Fruit fly (Drosophila melanogaster) whole organism, embryonic: ENCODE data around the gene cu.

ENCODE experiments used
- Blimp-1 ChIP-seq: fragments of 200-800 bp; sonication (Bioruptor generic); optimal IDR thresholded peaks from 3 replicates; lab custom pipeline; 2018; ENCODE audit warnings: missing biosample characterization, missing genetic modification characterization, mild to moderate bottlenecking, moderate library complexity, missing genetic modification reagents
- CG10274 ChIP-seq: fragments of 200-800 bp; sonication (Bioruptor generic); optimal IDR thresholded peaks from 3 replicates; lab custom pipeline; 2017; ENCODE audit warnings: missing biosample characterization, mild to moderate bottlenecking, missing genetic modification characterization
- CG10959 ChIP-seq: fragments of 200-800 bp; sonication (Bioruptor generic); IDR thresholded peaks from 2 replicates; pipeline ENCODE4 v1.3.6; 2022; ENCODE audit warnings: missing biosample characterization, missing genetic modification characterization
- CG11695 ChIP-seq: fragments of 200-800 bp; sonication (Bioruptor generic); IDR thresholded peaks from 3 replicates; pipeline ENCODE4 v1.3.6; 2022; ENCODE audit warnings: missing biosample characterization, missing genetic modification characterization
- CG12071 ChIP-seq: fragments of 200-800 bp; sonication (Bioruptor generic); optimal IDR thresholded peaks from 3 replicates; lab custom pipeline; 2018; ENCODE audit warnings: missing biosample characterization, mild to moderate bottlenecking, missing genetic modification characterization
- CG12769 ChIP-seq: fragments of 200-800 bp; sonication (Bioruptor generic); optimal IDR thresholded peaks from 2 replicates; lab custom pipeline; 2019; ENCODE audit warnings: missing biosample characterization, mild to moderate bottlenecking, missing genetic modification characterization, moderate library complexity
- CG13775 ChIP-seq: fragments of 200-800 bp; sonication (Bioruptor generic); optimal IDR thresholded peaks from 3 replicates; lab custom pipeline; 2017; ENCODE audit warnings: missing biosample characterization, mild to moderate bottlenecking, missing genetic modification characterization
- CG14667 ChIP-seq: fragments of 200-800 bp; sonication (Bioruptor generic); IDR thresholded peaks from 2 replicates; pipeline ENCODE4 v1.3.6; 2022; ENCODE audit warnings: missing biosample characterization, missing genetic modification characterization
- CG15073 ChIP-seq: fragments of 200-800 bp; sonication (Bioruptor generic); optimal IDR thresholded peaks from 2 replicates; lab custom pipeline; 2016; ENCODE audit warnings: missing biosample characterization, missing genetic modification characterization
- CG15601 ChIP-seq: fragments of 200-800 bp; sonication (Bioruptor generic); optimal IDR thresholded peaks from 3 replicates; lab custom pipeline; 2019; ENCODE audit warnings: missing biosample characterization, mild to moderate bottlenecking, missing genetic modification characterization, moderate library complexity
- CG1647 ChIP-seq: fragments of 200-800 bp; sonication (Bioruptor generic); optimal IDR thresholded peaks from 3 replicates; lab custom pipeline; 2016; ENCODE audit warnings: missing biosample characterization, missing genetic modification characterization
- CG18599 ChIP-seq: fragments of 200-800 bp; sonication (Bioruptor generic); optimal IDR thresholded peaks from 3 replicates; lab custom pipeline; 2017; ENCODE audit warnings: missing biosample characterization, missing genetic modification characterization, mild to moderate bottlenecking, moderate library complexity, missing genetic modification reagents
- CG2120 ChIP-seq: fragments of 200-800 bp; sonication (Bioruptor generic); optimal IDR thresholded peaks from 3 replicates; lab custom pipeline; 2016; ENCODE audit warnings: missing biosample characterization, missing genetic modification characterization
- CG34422 ChIP-seq: fragments of 200-800 bp; sonication (Bioruptor generic); IDR thresholded peaks from 3 replicates; pipeline ENCODE4 v1.3.6; 2022; ENCODE audit warnings: missing biosample characterization, missing genetic modification characterization
- CG3838 ChIP-seq: fragments of 200-800 bp; sonication (Bioruptor generic); optimal IDR thresholded peaks from 3 replicates; lab custom pipeline; 2016; ENCODE audit warnings: missing biosample characterization, missing genetic modification characterization
- CG43689 ChIP-seq: fragments of 200-800 bp; sonication (Bioruptor generic); IDR thresholded peaks from 2 replicates; pipeline ENCODE4 v1.3.6; 2022; ENCODE audit warnings: missing biosample characterization, missing genetic modification characterization
- CG5180 ChIP-seq: fragments of 200-800 bp; sonication (Bioruptor generic); optimal IDR thresholded peaks from 3 replicates; lab custom pipeline; 2017; ENCODE audit warnings: missing biosample characterization, missing genetic modification characterization, mild to moderate bottlenecking, moderate library complexity, missing genetic modification reagents
- CG6175 ChIP-seq: fragments of 200-800 bp; sonication (Bioruptor generic); IDR thresholded peaks from 3 replicates; pipeline ENCODE4 v1.3.6; 2022; ENCODE audit warnings: missing biosample characterization, missing genetic modification characterization
- D19A ChIP-seq: fragments of 200-800 bp; optimal IDR thresholded peaks from 3 replicates; lab custom pipeline; 2019; ENCODE audit warnings: missing biosample characterization, mild to moderate bottlenecking, missing genetic modification characterization, moderate library complexity
- Dref ChIP-seq: fragments of 200-800 bp; sonication (Bioruptor generic); IDR thresholded peaks from 2 replicates; pipeline ENCODE4 v1.3.6; 2022; ENCODE audit warnings: missing biosample characterization, missing genetic modification characterization
- Eip74EF ChIP-seq, 2 experiments: fragments of 200-800 bp in 1 of 2; fragments of >200 bp in 1 of 2; sonication (Bioruptor generic) in 1 of 2; optimal IDR thresholded peaks; 2 replicates each; lab custom pipeline; 2017 to 2019; ENCODE audit warnings: missing biosample characterization in 2 of 2, missing genetic modification characterization in 2 of 2, mild to moderate bottlenecking in 1 of 2, moderate library complexity in 1 of 2
- Gug ChIP-seq: fragments of 200-800 bp; sonication (Bioruptor generic); IDR thresholded peaks from 4 replicates; pipeline ENCODE4 v1.3.6; 2022; ENCODE audit warnings: missing biosample characterization, missing genetic modification characterization
- HmgZ ChIP-seq: fragments of 200-800 bp; sonication (Bioruptor generic); optimal IDR thresholded peaks from 2 replicates; lab custom pipeline; 2018; ENCODE audit warnings: missing biosample characterization, mild to moderate bottlenecking, missing genetic modification characterization
- Lpt ChIP-seq: fragments of >200 bp; optimal IDR thresholded peaks from 2 replicates; lab custom pipeline; 2018; ENCODE audit warnings: missing biosample characterization, missing genetic modification characterization
- Med ChIP-seq: fragments of 200-800 bp; sonication (Bioruptor generic); peaks from one replicate; lab custom pipeline; 2016; ENCODE audit warnings: missing biosample characterization, missing genetic modification characterization, mild to moderate bottlenecking, inconsistent platforms, moderate library complexity
- Pdp1 ChIP-seq, 2 experiments: fragments of 200-800 bp; sonication (Bioruptor generic); optimal IDR thresholded peaks; 3 replicates each; lab custom pipeline; 2016; ENCODE audit warnings: missing biosample characterization in 2 of 2, missing genetic modification characterization in 2 of 2, mild to moderate bottlenecking in 1 of 2, moderate library complexity in 1 of 2
- Scr ChIP-seq: fragments of 200-800 bp; sonication (Bioruptor generic); IDR thresholded peaks from 2 replicates; pipeline ENCODE4 v1.3.6; 2022; ENCODE audit warnings: missing biosample characterization, missing genetic modification characterization; ENCODE audit not compliant: partially characterized antibody
- Xrp1 ChIP-seq: fragments of 200-800 bp; sonication (Bioruptor generic); IDR thresholded peaks from 2 replicates; pipeline ENCODE4 v1.3.6; 2022; ENCODE audit warnings: missing biosample characterization, missing genetic modification characterization
- al ChIP-seq: fragments of 200-800 bp; sonication (Bioruptor generic); IDR thresholded peaks from 2 replicates; pipeline ENCODE4 v1.3.6; 2022; ENCODE audit warnings: missing biosample characterization, missing genetic modification characterization
- cad ChIP-seq: fragments of >200 bp; optimal IDR thresholded peaks from 2 replicates; lab custom pipeline; 2017; ENCODE audit warnings: missing biosample characterization, missing genetic modification characterization
- caup ChIP-seq: fragments of 200-800 bp; sonication (Bioruptor generic); optimal IDR thresholded peaks from 3 replicates; lab custom pipeline; 2017; ENCODE audit warnings: missing biosample characterization, mild to moderate bottlenecking, missing genetic modification characterization, moderate library complexity; ENCODE audit not compliant: severe bottlenecking
- chm ChIP-seq: fragments of 200-800 bp; sonication (Bioruptor generic); IDR thresholded peaks from 2 replicates; pipeline ENCODE4 v1.3.6; 2022; ENCODE audit warnings: missing biosample characterization, missing genetic modification characterization
- chn ChIP-seq: fragments of 200-800 bp; sonication (Bioruptor generic); optimal IDR thresholded peaks from 2 replicates; lab custom pipeline; 2016; ENCODE audit warnings: missing biosample characterization, missing genetic modification characterization
- dimm ChIP-seq: fragments of 200-800 bp; sonication (Bioruptor generic); IDR thresholded peaks from 2 replicates; pipeline ENCODE4 v1.3.6; 2022; ENCODE audit warnings: missing biosample characterization, missing genetic modification characterization
- ems ChIP-seq: fragments of 200-800 bp; sonication (Bioruptor generic); optimal IDR thresholded peaks from 3 replicates; lab custom pipeline; 2016; ENCODE audit warnings: missing biosample characterization, missing genetic modification characterization
- ewg ChIP-seq: fragments of 200-800 bp; sonication (Bioruptor generic); optimal IDR thresholded peaks from 3 replicates; lab custom pipeline; 2017; ENCODE audit warnings: mild to moderate bottlenecking, missing biosample characterization, missing genetic modification reagents, missing genetic modification characterization
- fd102C ChIP-seq: fragments of 200-800 bp; sonication (Bioruptor generic); optimal IDR thresholded peaks from 2 replicates; lab custom pipeline; 2018; ENCODE audit warnings: missing biosample characterization, mild to moderate bottlenecking, missing genetic modification characterization, moderate library complexity
- fd96Cb ChIP-seq: fragments of 200-800 bp; sonication (Bioruptor generic); optimal IDR thresholded peaks from 2 replicates; lab custom pipeline; 2018; ENCODE audit warnings: missing biosample characterization, mild to moderate bottlenecking, missing genetic modification characterization, moderate library complexity
- fru ChIP-seq: fragments of >200 bp; optimal IDR thresholded peaks from 2 replicates; lab custom pipeline; 2017
- gro ChIP-seq: fragments of 200-800 bp; sonication (Bioruptor generic); optimal IDR thresholded peaks from 2 replicates; lab custom pipeline; 2016; ENCODE audit warnings: missing biosample characterization, missing genetic modification characterization
- ken ChIP-seq: fragments of 200-800 bp; sonication (Bioruptor generic); IDR thresholded peaks from 3 replicates; pipeline ENCODE4 v1.3.6; 2022; ENCODE audit warnings: missing biosample characterization, missing genetic modification characterization
- knrl ChIP-seq: fragments of 200-800 bp; sonication (Bioruptor generic); IDR thresholded peaks from 3 replicates; pipeline ENCODE4 v1.3.6; 2022; ENCODE audit warnings: missing biosample characterization, missing genetic modification characterization; ENCODE audit not compliant: partially characterized antibody
- maf-S ChIP-seq: fragments of 200-800 bp; sonication (Bioruptor generic); optimal IDR thresholded peaks from 2 replicates; lab custom pipeline; 2016; ENCODE audit warnings: missing biosample characterization, missing genetic modification characterization
- sim ChIP-seq: fragments of 200-800 bp; sonication (Bioruptor generic); IDR thresholded peaks from 2 replicates; pipeline ENCODE4 v1.3.6; 2022; ENCODE audit warnings: missing biosample characterization, missing genetic modification characterization
- sna ChIP-seq: fragments of 200-800 bp; sonication (Bioruptor generic); IDR thresholded peaks from 2 replicates; pipeline ENCODE4 v1.3.6; 2022; ENCODE audit warnings: missing biosample characterization, missing genetic modification characterization; ENCODE audit not compliant: partially characterized antibody
- tgo ChIP-seq: fragments of 200-800 bp; sonication (Bioruptor generic); IDR thresholded peaks from 3 replicates; pipeline ENCODE4 v1.3.6; 2022; ENCODE audit warnings: missing biosample characterization, missing genetic modification characterization
- toy ChIP-seq: fragments of 200-800 bp; sonication (Bioruptor generic); IDR thresholded peaks from 2 replicates; pipeline ENCODE4 v1.3.6; 2022; ENCODE audit warnings: missing biosample characterization, missing genetic modification characterization
- tx ChIP-seq: fragments of 200-800 bp; sonication (Bioruptor generic); optimal IDR thresholded peaks from 2 replicates; lab custom pipeline; 2016; ENCODE audit warnings: missing biosample characterization, missing genetic modification characterization
- usp ChIP-seq: fragments of >200 bp; optimal IDR thresholded peaks from 2 replicates; lab custom pipeline; 2017; ENCODE audit warnings: missing biosample characterization, missing genetic modification characterization
- wek ChIP-seq: fragments of 200-800 bp; sonication (Bioruptor generic); optimal IDR thresholded peaks from 3 replicates; lab custom pipeline; 2018; ENCODE audit warnings: missing biosample characterization, mild to moderate bottlenecking, missing genetic modification characterization, moderate library complexity
- wor ChIP-seq: fragments of 200-800 bp; sonication (Bioruptor generic); IDR thresholded peaks from 2 replicates; pipeline ENCODE4 v1.3.6; 2022; ENCODE audit warnings: missing biosample characterization, missing genetic modification characterization
- zen2 ChIP-seq: fragments of 200-800 bp; sonication (Bioruptor generic); IDR thresholded peaks from 3 replicates; pipeline ENCODE4 v1.3.6; 2022; ENCODE audit warnings: missing biosample characterization, missing genetic modification characterization; ENCODE audit not compliant: partially characterized antibody

Gene cu

DNA sequence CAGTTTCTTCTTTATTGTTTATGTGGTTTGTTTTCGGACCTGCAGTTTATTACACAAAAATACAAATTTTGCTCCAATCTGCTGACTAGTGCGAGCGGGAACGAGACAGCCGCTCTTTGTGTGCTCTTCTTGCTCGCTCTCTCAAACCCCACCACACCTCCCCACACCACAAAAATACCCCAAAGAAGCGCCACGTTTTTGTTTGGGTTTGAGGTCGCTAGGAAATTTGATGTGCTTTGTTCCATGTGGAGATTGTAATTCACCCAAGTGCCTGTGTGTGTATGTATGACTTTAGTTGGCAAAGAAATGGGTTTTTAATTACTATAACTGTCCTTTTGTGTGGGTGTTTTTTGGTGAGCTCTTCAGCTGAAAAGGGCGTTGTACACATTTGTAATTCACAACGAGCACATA is 675 bp downstream of the cu start (continued):
- TF ChIP-seq chm (GFP tag; lab: Robert Waterston, UW): no peak
- no peak for TF ChIP-seq wor (GFP tag; lab: Robert Waterston, UW)
- no peak for TF ChIP-seq Dref (GFP tag; lab: Robert Waterston, UW)
- TF ChIP-seq maf-S: no peak
- no peak for TF ChIP-seq tx
- no peak for TF ChIP-seq sna (GFP tag; lab: Robert Waterston, UW)
- 0 out of 3 replicates have a peak, but pooled peaks have one; percentile 23 for TF ChIP-seq CG6175
- TF ChIP-seq dimm: no peak
- peak in 1 of 2 experiments; percentile 3 for TF ChIP-seq Eip74EF (GFP tag; optimal IDR thresholded peaks at IDR 0.05; lab: Kevin White, UChicago)
- no peak for TF ChIP-seq D19A (tag; lab: Kevin White, UChicago)
- TF ChIP-seq CG5180 (GFP tag; lab: Kevin White, UChicago): peak; percentile 97
- no peak for TF ChIP-seq CG10959
- TF ChIP-seq Lpt: no peak
- TF ChIP-seq HmgZ (tag; lab: Kevin White, UChicago): peak; percentile 52
- TF ChIP-seq ems (GFP tag; lab: Kevin White, UChicago): no peak
- no peak for TF ChIP-seq CG43689 (GFP tag; lab: Robert Waterston, UW)
- TF ChIP-seq knrl (GFP tag; lab: Robert Waterston, UW): no peak
- TF ChIP-seq fd102C (GFP tag; lab: Kevin White, UChicago): no peak
- peak; percentile 67 for TF ChIP-seq CG12769 (tag; lab: Kevin White, UChicago)
- no peak for TF ChIP-seq ewg
- no peak for TF ChIP-seq usp (GFP tag; lab: Kevin White, UChicago)
- TF ChIP-seq CG12071: peak; percentile 50
- TF ChIP-seq sim (GFP tag; lab: Robert Waterston, UW): no peak
- TF ChIP-seq gro: peak; percentile 18
- TF ChIP-seq Pdp1 (GFP tag; optimal IDR thresholded peaks at IDR 0.05; lab: Kevin White, UChicago): peak in 1 of 2 experiments; percentile 92
- peak; percentile 15 for TF ChIP-seq Blimp-1 (GFP tag; lab: Kevin White, UChicago)
- no peak for TF ChIP-seq wek
- no peak for TF ChIP-seq zen2 (GFP tag; lab: Robert Waterston, UW)
- TF ChIP-seq chn (GFP tag; lab: Kevin White, UChicago): no peak
- no peak for TF ChIP-seq CG10274 (GFP tag; lab: Kevin White, UChicago)
- TF ChIP-seq caup (GFP tag; lab: Kevin White, UChicago): peak; percentile 38
- TF ChIP-seq CG15073 (GFP tag; lab: Kevin White, UChicago): no peak
- no peak for TF ChIP-seq Scr
- TF ChIP-seq cad (GFP tag; lab: Kevin White, UChicago): no peak
- TF ChIP-seq Gug (GFP tag; lab: Robert Waterston, UW): no peak
- TF ChIP-seq CG18599: peak; percentile 21
- no peak for TF ChIP-seq CG15601 (tag; lab: Kevin White, UChicago)
- TF ChIP-seq CG11695: no peak; the same call in 2 of the 3 replicates
- peak; percentile 46; the same call in 1 of the 2 replicates for TF ChIP-seq Xrp1 (GFP tag; lab: Robert Waterston, UW)
- no peak for TF ChIP-seq CG13775 (GFP tag; lab: Kevin White, UChicago)
- TF ChIP-seq fd96Cb (tag; lab: Kevin White, UChicago): no peak
- no peak for TF ChIP-seq tgo (GFP tag; lab: Robert Waterston, UW)
- peak; percentile 41; the same call in 1 of the 3 replicates for TF ChIP-seq CG34422 (GFP tag; lab: Robert Waterston, UW)
- TF ChIP-seq CG14667: no peak
- TF ChIP-seq ken (GFP tag; lab: Robert Waterston, UW): no peak
- peak; percentile 3 for TF ChIP-seq CG2120 (GFP tag; lab: Kevin White, UChicago)
- no peak for TF ChIP-seq CG3838
- TF ChIP-seq al (GFP tag; lab: Robert Waterston, UW): no peak
- peak; percentile 92 for TF ChIP-seq Med (GFP tag; lab: Kevin White, UChicago)
- no peak for TF ChIP-seq toy
- no peak for TF ChIP-seq CG1647 (GFP tag; lab: Kevin White, UChicago)
- TF ChIP-seq fru (lab: Kevin White, UChicago): no peak
